Fruit fly (Drosophila melanogaster) whole organism: Measurements from ENCODE around the gene CG5342.

Experiments
- pan ChIP-seq: fragments of >200 bp; optimal IDR thresholded peaks from 2 replicates; lab custom pipeline; 2017
- usp ChIP-seq: fragments of >200 bp; optimal IDR thresholded peaks from 2 replicates; lab custom pipeline; 2017; ENCODE audit warnings: missing biosample characterization, missing genetic modification characterization, mixed read lengths

DNA sequence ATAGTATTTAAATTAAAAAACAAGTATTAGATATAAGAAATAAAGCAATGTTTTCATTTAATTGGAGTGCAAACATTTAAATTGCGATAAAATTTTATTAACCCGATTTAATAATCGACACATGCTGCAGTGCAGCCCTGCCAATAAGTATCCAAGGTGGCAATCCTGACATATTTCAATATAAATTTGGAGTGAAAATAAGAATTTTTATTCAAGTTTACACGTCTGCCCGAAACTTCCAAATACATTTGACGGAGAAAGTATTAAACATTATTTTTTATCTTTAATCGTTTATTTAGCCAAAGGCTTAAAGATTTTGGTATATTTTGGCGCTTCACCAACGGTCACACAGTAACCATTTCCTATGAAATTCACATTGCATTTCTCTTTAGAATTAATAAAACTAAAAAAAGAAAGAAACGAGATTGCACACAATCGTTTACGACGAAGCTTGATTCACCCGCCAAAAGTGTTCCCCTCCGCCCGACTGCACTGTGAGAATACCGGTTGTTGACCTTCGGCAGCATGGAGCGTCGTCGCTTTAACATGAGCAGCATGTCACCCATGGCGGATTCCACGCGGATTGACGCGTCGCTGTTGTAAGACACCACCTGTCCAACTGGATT is 49.9 kb downstream of the CG5342 start, which contains the start of gene CG14712:
- TF ChIP-seq usp = no peak
- TF ChIP-seq pan (lab: Kevin White, UChicago) = no peak
